Worm (Caenorhabditis elegans) whole organism, L2 larva: Measurements from ENCODE around the gene R07B7.10.

ENCODE experiments used
- R02D3.7 ChIP-seq: fragments of 150-350 bp; optimal IDR thresholded peaks from 2 replicates; lab custom pipeline; 2014; ENCODE audit warnings: missing biosample characterization, missing genetic modification characterization
- alr-1 ChIP-seq: fragments of 150-350 bp; optimal IDR thresholded peaks from 2 replicates; lab custom pipeline; 2014; ENCODE audit warnings: missing biosample characterization, missing genetic modification characterization
- ceh-82 ChIP-seq: fragments of 150-350 bp; optimal IDR thresholded peaks from 2 replicates; lab custom pipeline; 2014; ENCODE audit warnings: missing biosample characterization, missing genetic modification characterization
- dmd-4 ChIP-seq: sonication (generic microtip); optimal IDR thresholded peaks from 2 replicates; lab custom pipeline; 2017; ENCODE audit warnings: missing biosample characterization, missing genetic modification characterization
- lin-39 ChIP-seq: fragments of 150-350 bp; optimal IDR thresholded peaks from 2 replicates; lab custom pipeline; 2014; ENCODE audit warnings: missing biosample characterization, missing genetic modification reagents, missing genetic modification characterization
- mdl-1 ChIP-seq, 2 experiments: fragments of 150-350 bp in 1 of 2; sonication (generic microtip) in 1 of 2; optimal IDR thresholded peaks; 2 replicates each; lab custom pipeline; 2017; ENCODE audit warnings: missing biosample characterization in 2 of 2, missing genetic modification characterization in 2 of 2
- nhr-11 ChIP-seq: fragments of 150-350 bp; optimal IDR thresholded peaks from 2 replicates; lab custom pipeline; 2014; ENCODE audit warnings: missing biosample characterization, missing genetic modification characterization
- nhr-237 ChIP-seq: fragments of 150-350 bp; optimal IDR thresholded peaks from 2 replicates; lab custom pipeline; 2014; ENCODE audit warnings: missing biosample characterization, missing genetic modification characterization
- nhr-77 ChIP-seq: fragments of 150-350 bp; optimal IDR thresholded peaks from 2 replicates; lab custom pipeline; 2014; ENCODE audit warnings: missing biosample characterization, missing genetic modification characterization
- sma-3 ChIP-seq: sonication (generic microtip); optimal IDR thresholded peaks from 2 replicates; lab custom pipeline; 2016; ENCODE audit warnings: missing genetic modification reagents, missing genetic modification characterization, missing compliant biosample characterization

DNA sequence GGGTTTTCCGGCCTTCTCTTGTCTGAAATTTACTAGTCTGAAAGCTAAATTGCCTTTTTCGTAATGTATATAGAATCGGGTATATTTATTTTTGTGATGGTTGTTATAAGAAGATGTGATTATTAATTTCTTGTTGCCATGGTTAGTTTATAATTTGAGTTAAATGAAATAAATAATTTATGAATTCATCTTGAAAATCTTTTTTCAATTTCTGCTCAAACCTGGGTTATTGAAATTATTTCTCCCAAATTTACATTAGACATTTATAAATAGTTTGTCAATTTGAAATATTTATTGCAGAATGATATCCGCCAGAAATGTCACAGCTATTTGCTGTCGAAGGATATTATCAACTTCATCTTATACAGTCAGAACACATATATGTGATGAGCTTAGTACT, 34.6 kb upstream of the R07B7.10 start, which contains the start of gene dars-2:
- TF ChIP-seq nhr-11 (tag; lab: Kevin White, UChicago) (no peak), lin-39 (tag; lab: Kevin White, UChicago) (no peak), dmd-4 (tag; lab: Kevin White, UChicago) (no peak), alr-1 (tag; lab: Kevin White, UChicago) (no peak), R02D3.7 (tag; lab: Kevin White, UChicago) (no peak), nhr-237 (no peak), mdl-1 (tag; optimal IDR thresholded peaks at IDR 0.05; lab: Kevin White, UChicago) (no peak), sma-3 (no peak), ceh-82 (tag; lab: Kevin White, UChicago) (no peak), nhr-77 (tag; lab: Kevin White, UChicago) (no peak)
